Fruit fly (Drosophila melanogaster): ENCODE data around the gene CG6163.

DNA sequence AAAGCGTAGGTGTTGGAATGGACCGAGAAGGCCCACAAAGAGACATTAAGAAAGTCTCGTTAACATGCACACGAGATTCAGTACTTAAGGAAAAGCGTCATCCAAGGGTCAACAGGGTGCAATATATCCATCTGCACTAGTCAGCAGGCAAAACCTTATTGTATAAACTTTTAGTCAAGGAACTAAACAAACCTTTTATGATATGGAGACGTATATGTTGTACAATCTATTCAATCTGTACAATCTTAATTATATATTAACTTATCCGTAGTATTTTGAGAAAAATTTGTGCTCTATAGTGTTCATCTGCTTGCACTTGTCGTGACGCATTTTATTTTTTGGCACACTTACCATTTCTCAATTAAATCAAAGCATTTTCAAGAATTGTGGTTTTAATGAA lies 13.0 kb downstream of the CG6163 start:
- peak; percentile 28; the same call in 1 of the 2 replicates for TF ChIP-seq CG32121 (GFP tag; IDR thresholded peaks at IDR 0.05)
- no peak for TF ChIP-seq fd96Ca (GFP tag; IDR thresholded peaks at IDR 0.05)
- no peak for TF ChIP-seq D1 (tag; optimal IDR thresholded peaks at IDR 0.05)
- no peak for TF ChIP-seq EcR (GFP tag; optimal IDR thresholded peaks at IDR 0.05)
- TF ChIP-seq Pif1A (GFP tag; optimal IDR thresholded peaks at IDR 0.05) = no peak
- TF ChIP-seq Ets98B (GFP tag; IDR thresholded peaks at IDR 0.05) = 0 out of 2 replicates have a peak, but pooled peaks have one; percentile 16
- peak; percentile 6 for TF ChIP-seq CG34367 (tag; optimal IDR thresholded peaks at IDR 0.05)

Data from whole organism, pupa.